Worm (Caenorhabditis elegans) whole organism, early embryonic: ENCODE data around the gene chdh-1.

Experiments used
- B0310.2 ChIP-seq: sonication (generic microtip); optimal IDR thresholded peaks from 2 replicates; lab custom pipeline; 2016; ENCODE audit warnings: mild to moderate bottlenecking, missing genetic modification characterization, missing compliant biosample characterization
- F13C5.2 ChIP-seq: sonication (generic microtip); optimal IDR thresholded peaks from 2 replicates; lab custom pipeline; 2017; ENCODE audit warnings: mild to moderate bottlenecking, missing genetic modification characterization, inconsistent platforms, missing compliant biosample characterization
- aly-1 ChIP-seq: sonication (generic microtip); optimal IDR thresholded peaks from 2 replicates; lab custom pipeline; 2016; ENCODE audit warnings: missing genetic modification characterization, missing compliant biosample characterization
- ama-1 ChIP-seq: fragments of 150-350 bp; optimal IDR thresholded peaks from 2 replicates; lab custom pipeline; 2014
- ceh-13 ChIP-seq: fragments of 200-800 bp; sonication (Bioruptor generic); optimal IDR thresholded peaks from 2 replicates; lab custom pipeline; 2018; ENCODE audit warnings: mild to moderate bottlenecking, missing genetic modification characterization, missing compliant biosample characterization
- ceh-36 ChIP-seq: sonication (generic microtip); optimal IDR thresholded peaks from 2 replicates; lab custom pipeline; 2016; ENCODE audit warnings: missing genetic modification characterization, inconsistent platforms, missing compliant biosample characterization
- ets-7 ChIP-seq: sonication (generic microtip); optimal IDR thresholded peaks from 2 replicates; lab custom pipeline; 2016; ENCODE audit warnings: missing genotype, missing genetic modification characterization, missing compliant biosample characterization
- flt-1 ChIP-seq: fragments of 200-800 bp; sonication (Bioruptor generic); IDR thresholded peaks from 2 replicates; pipeline ENCODE4 v1.3.6; 2022; ENCODE audit warnings: missing genetic modification characterization, missing compliant biosample characterization
- hmbx-1 ChIP-seq: sonication (generic microtip); optimal IDR thresholded peaks from 2 replicates; lab custom pipeline; 2016; ENCODE audit warnings: mild to moderate bottlenecking, missing genetic modification characterization, missing compliant biosample characterization
- hmg-4 ChIP-seq: fragments of 200-800 bp; sonication (Bioruptor generic); optimal IDR thresholded peaks from 2 replicates; lab custom pipeline; 2018; ENCODE audit warnings: mild to moderate bottlenecking, missing genetic modification characterization, missing compliant biosample characterization
- hnd-1 ChIP-seq: sonication (generic microtip); optimal IDR thresholded peaks from 2 replicates; lab custom pipeline; 2016; ENCODE audit warnings: missing genetic modification characterization, missing compliant biosample characterization
- pes-1 ChIP-seq: fragments of 200-800 bp; sonication (Bioruptor generic); IDR thresholded peaks from 2 replicates; pipeline ENCODE4 v1.3.6; 2022; ENCODE audit warnings: missing genetic modification reagents, missing genetic modification characterization, missing compliant biosample characterization
- scrt-1 ChIP-seq: fragments of 200-800 bp; sonication (Bioruptor generic); IDR thresholded peaks from 2 replicates; pipeline ENCODE4 v1.3.6; 2022; ENCODE audit warnings: missing genetic modification characterization, missing compliant biosample characterization
- sea-1 ChIP-seq: fragments of 200-800 bp; sonication (Bioruptor generic); conservative IDR thresholded peaks from 2 replicates; pipeline ENCODE4 v1.3.6; 2022; ENCODE audit warnings: missing genetic modification characterization, missing compliant biosample characterization
- tbx-11 ChIP-seq: fragments of 200-800 bp; sonication (Bioruptor generic); IDR thresholded peaks from 2 replicates; pipeline ENCODE4 v1.3.6; 2022; ENCODE audit warnings: missing genetic modification characterization, missing compliant biosample characterization
- tbx-37 ChIP-seq: fragments of 200-800 bp; sonication (Bioruptor generic); conservative IDR thresholded peaks from 2 replicates; pipeline ENCODE4 v1.3.6; 2022; ENCODE audit warnings: missing genetic modification reagents, missing genetic modification characterization, missing compliant biosample characterization
- tra-4 ChIP-seq: sonication (generic microtip); optimal IDR thresholded peaks from 2 replicates; lab custom pipeline; 2017; ENCODE audit warnings: missing genetic modification characterization, missing compliant biosample characterization

The chdh-1 gene

ce11 chrII:8703729-8704128 is 5.0 kb upstream of the chdh-1 start, which contains the start of gene ceh-7:
Gene ceh-7, minus strand, starts transcription at chrII:8703829.
- TF ChIP-seq sea-1 (GFP tag; lab: Robert Waterston, UW) (no peak), ama-1 (lab: Kevin White, UChicago) (no peak), F13C5.2 (tag; lab: Kevin White, UChicago) (no peak), hnd-1 (tag; lab: Kevin White, UChicago) (no peak), hmbx-1 (tag; lab: Kevin White, UChicago) (no peak), flt-1 (GFP tag; lab: Robert Waterston, UW) (no peak), tbx-11 (GFP tag; lab: Robert Waterston, UW) (no peak), ceh-36 (no peak), pes-1 (GFP tag; lab: Robert Waterston, UW) (no peak), ets-7 (tag; lab: Kevin White, UChicago) (no peak)

- TF ChIP-seq flt-1 (GFP tag; lab: Robert Waterston, UW) (no peak), hnd-1 (tag; lab: Kevin White, UChicago) (no peak), ama-1 (lab: Kevin White, UChicago) (no peak), tbx-11 (GFP tag; lab: Robert Waterston, UW) (no peak), scrt-1 (GFP tag; lab: Robert Waterston, UW) (no peak), ceh-36 (no peak), ets-7 (tag; lab: Kevin White, UChicago) (no peak), tra-4 (no peak), tbx-37 (GFP tag; lab: Robert Waterston, UW) (no peak)
Observed at ce11 chrII:8701619-8702350, 3.1 kb upstream of the chdh-1 start, which contains the start of gene sphk-1. Gene sphk-1, minus strand, starts transcription at chrII:8701669.

ce11 chrII:8701059-8701458 is 2.3 kb upstream of the chdh-1 start:
- TF ChIP-seq ets-7 (tag; lab: Kevin White, UChicago), result no peak
- TF ChIP-seq F13C5.2 (tag; lab: Kevin White, UChicago), result no peak
- TF ChIP-seq ama-1 (lab: Kevin White, UChicago), result no peak
- TF ChIP-seq hmg-4 (GFP tag; lab: Kevin White, UChicago), result no peak
- TF ChIP-seq hnd-1 (tag; lab: Kevin White, UChicago), result no peak
- no peak for TF ChIP-seq scrt-1 (GFP tag; lab: Robert Waterston, UW)
- TF ChIP-seq tbx-11 (GFP tag; lab: Robert Waterston, UW), result no peak

ce11 chrII:8695783-8696182 is 2.9 kb downstream of the chdh-1 start, which contains the start of gene C34C6.10:
Gene C34C6.10, minus strand, starts transcription at chrII:8695883.
- TF ChIP-seq hnd-1 (tag; lab: Kevin White, UChicago) (no peak), flt-1 (GFP tag; lab: Robert Waterston, UW) (no peak), hmg-4 (GFP tag; lab: Kevin White, UChicago) (no peak), pes-1 (GFP tag; lab: Robert Waterston, UW) (no peak)

- TF ChIP-seq B0310.2 (tag; lab: Kevin White, UChicago) (no peak), aly-1 (tag; lab: Kevin White, UChicago) (no peak), ceh-36 (no peak), hmg-4 (GFP tag; lab: Kevin White, UChicago) (no peak), flt-1 (GFP tag; lab: Robert Waterston, UW) (no peak), F13C5.2 (tag; lab: Kevin White, UChicago) (no peak), ets-7 (tag; lab: Kevin White, UChicago) (no peak), hmbx-1 (tag; lab: Kevin White, UChicago) (no peak), hnd-1 (tag; lab: Kevin White, UChicago) (no peak), ama-1 (lab: Kevin White, UChicago) (no peak), sea-1 (GFP tag; lab: Robert Waterston, UW) (no peak), tbx-37 (GFP tag; lab: Robert Waterston, UW) (no peak), tra-4 (no peak), tbx-11 (GFP tag; lab: Robert Waterston, UW) (no peak), pes-1 (GFP tag; lab: Robert Waterston, UW) (no peak), ceh-13 (no peak), scrt-1 (GFP tag; lab: Robert Waterston, UW) (no peak)
Observed at ce11 chrII:8691344-8691960, 7.3 kb downstream of the chdh-1 start, which contains the start of gene C34C6.3. Gene C34C6.3, plus strand, starts transcription at chrII:8691910.

ce11 chrII:8685623-8686022 is 13.1 kb downstream of the chdh-1 start, which contains the start of gene C34C6.9:
Gene C34C6.9, plus strand, starts transcription at chrII:8685923.
- TF ChIP-seq scrt-1 (GFP tag; lab: Robert Waterston, UW), result no peak
- TF ChIP-seq flt-1 (GFP tag; lab: Robert Waterston, UW), result no peak
- TF ChIP-seq F13C5.2 (tag; lab: Kevin White, UChicago), result no peak
- no peak for TF ChIP-seq B0310.2 (tag; lab: Kevin White, UChicago)
- TF ChIP-seq tbx-11 (GFP tag; lab: Robert Waterston, UW), result no peak
- no peak for TF ChIP-seq ama-1 (lab: Kevin White, UChicago)
- TF ChIP-seq tbx-37 (GFP tag; lab: Robert Waterston, UW), result no peak
- TF ChIP-seq ceh-36, result no peak
- TF ChIP-seq ets-7 (tag; lab: Kevin White, UChicago), result no peak

ce11 chrII:8684824-8685223 is 13.9 kb downstream of the chdh-1 start, which contains the start of gene hgap-2:
Gene hgap-2, minus strand, starts transcription at chrII:8684924.
- TF ChIP-seq sea-1 (GFP tag; lab: Robert Waterston, UW), result no peak
- TF ChIP-seq B0310.2 (tag; lab: Kevin White, UChicago), result no peak
- TF ChIP-seq F13C5.2 (tag; lab: Kevin White, UChicago), result no peak
- TF ChIP-seq ceh-13, result no peak
- no peak for TF ChIP-seq tbx-37 (GFP tag; lab: Robert Waterston, UW)
- no peak for TF ChIP-seq tra-4
- no peak for TF ChIP-seq aly-1 (tag; lab: Kevin White, UChicago)
- no peak for TF ChIP-seq hnd-1 (tag; lab: Kevin White, UChicago)
- TF ChIP-seq hmbx-1 (tag; lab: Kevin White, UChicago), result no peak
- no peak for TF ChIP-seq ama-1 (lab: Kevin White, UChicago)
- TF ChIP-seq hmg-4 (GFP tag; lab: Kevin White, UChicago), result no peak
- no peak for TF ChIP-seq ets-7 (tag; lab: Kevin White, UChicago)
- TF ChIP-seq tbx-11 (GFP tag; lab: Robert Waterston, UW), result no peak
- no peak for TF ChIP-seq pes-1 (GFP tag; lab: Robert Waterston, UW)
- TF ChIP-seq scrt-1 (GFP tag; lab: Robert Waterston, UW), result no peak
- no peak for TF ChIP-seq ceh-36
- no peak for TF ChIP-seq flt-1 (GFP tag; lab: Robert Waterston, UW)
